Worm (Caenorhabditis elegans) whole organism, late embryonic: ENCODE results near the gene pfas-1.

Source experiments
- K02D7.2 ChIP-seq: sonication (generic microtip); optimal IDR thresholded peaks from 2 replicates; lab custom pipeline; 2017; ENCODE audit warnings: mild to moderate bottlenecking, missing genetic modification characterization, missing compliant biosample characterization
- Y22D7AL.16 ChIP-seq: sonication (generic microtip); optimal IDR thresholded peaks from 2 replicates; lab custom pipeline; 2016; ENCODE audit warnings: missing genetic modification characterization, missing compliant biosample characterization
- ahr-1 ChIP-seq: sonication (generic microtip); optimal IDR thresholded peaks from 2 replicates; lab custom pipeline; 2016; ENCODE audit warnings: missing genetic modification characterization, missing compliant biosample characterization
- ceh-18 ChIP-seq: sonication (generic microtip); optimal IDR thresholded peaks from 2 replicates; lab custom pipeline; 2016; ENCODE audit warnings: missing genetic modification characterization, missing compliant biosample characterization
- ceh-19 ChIP-seq: fragments of 200-800 bp; sonication (Bioruptor generic); optimal IDR thresholded peaks from 2 replicates; lab custom pipeline; 2018; ENCODE audit warnings: mild to moderate bottlenecking, missing genetic modification characterization, missing compliant biosample characterization
- ceh-22 ChIP-seq: sonication (generic microtip); optimal IDR thresholded peaks from 2 replicates; lab custom pipeline; 2017; ENCODE audit warnings: missing biosample characterization, missing genetic modification characterization
- ceh-24 ChIP-seq: sonication (generic microtip); optimal IDR thresholded peaks from 2 replicates; lab custom pipeline; 2016; ENCODE audit warnings: mild to moderate bottlenecking, missing genetic modification characterization, missing compliant biosample characterization
- ceh-30 ChIP-seq: fragments of 150-350 bp; optimal IDR thresholded peaks from 2 replicates; lab custom pipeline; 2014; ENCODE audit warnings: missing biosample characterization, missing genetic modification characterization
- ceh-48 ChIP-seq: sonication (generic microtip); optimal IDR thresholded peaks from 2 replicates; lab custom pipeline; 2016; ENCODE audit warnings: missing genetic modification characterization, inconsistent platforms, missing compliant biosample characterization
- ceh-9 ChIP-seq: sonication (generic microtip); optimal IDR thresholded peaks from 2 replicates; lab custom pipeline; 2016; ENCODE audit warnings: mild to moderate bottlenecking, missing genetic modification characterization, inconsistent platforms, missing compliant biosample characterization
- che-1 ChIP-seq: sonication (generic microtip); optimal IDR thresholded peaks from 2 replicates; lab custom pipeline; 2016; ENCODE audit warnings: mild to moderate bottlenecking, missing genetic modification characterization, missing compliant biosample characterization
- dmd-4 ChIP-seq: sonication (generic microtip); optimal IDR thresholded peaks from 2 replicates; lab custom pipeline; 2016; ENCODE audit warnings: borderline replicate concordance, missing genetic modification characterization, missing compliant biosample characterization
- elt-2 ChIP-seq: sonication (generic microtip); optimal IDR thresholded peaks from 2 replicates; lab custom pipeline; 2016; ENCODE audit warnings: missing genetic modification reagents, missing genetic modification characterization, missing compliant biosample characterization
- elt-4 ChIP-seq: sonication (generic microtip); optimal IDR thresholded peaks from 2 replicates; lab custom pipeline; 2016; ENCODE audit warnings: missing genetic modification characterization, missing compliant biosample characterization
- ets-4 ChIP-seq: sonication (generic microtip); optimal IDR thresholded peaks from 2 replicates; lab custom pipeline; 2016; ENCODE audit warnings: missing genetic modification characterization, missing compliant biosample characterization
- gmeb-2 ChIP-seq: sonication (generic microtip); optimal IDR thresholded peaks from 2 replicates; lab custom pipeline; 2016; ENCODE audit warnings: missing genetic modification characterization, inconsistent platforms, missing compliant biosample characterization
- hlh-15 ChIP-seq: sonication (generic microtip); optimal IDR thresholded peaks from 2 replicates; lab custom pipeline; 2016; ENCODE audit warnings: missing genetic modification characterization, missing compliant biosample characterization
- hlh-30 ChIP-seq: sonication (generic microtip); optimal IDR thresholded peaks from 2 replicates; lab custom pipeline; 2017; ENCODE audit warnings: antibody characterized with exemption, missing genetic modification characterization, missing compliant biosample characterization; ENCODE audit not compliant: insufficient read depth
- hlh-6 ChIP-seq: sonication (generic microtip); optimal IDR thresholded peaks from 2 replicates; lab custom pipeline; 2016; ENCODE audit warnings: missing genotype, missing genetic modification characterization, missing compliant biosample characterization
- hlh-8 ChIP-seq: sonication (generic microtip); optimal IDR thresholded peaks from 2 replicates; lab custom pipeline; 2016; ENCODE audit warnings: missing genotype, missing genetic modification characterization, missing compliant biosample characterization
- lim-6 ChIP-seq: sonication (generic microtip); optimal IDR thresholded peaks from 2 replicates; lab custom pipeline; 2016; ENCODE audit warnings: missing genetic modification characterization, missing compliant biosample characterization
- lin-11 ChIP-seq: fragments of 200-800 bp; sonication (Bioruptor generic); optimal IDR thresholded peaks from 2 replicates; lab custom pipeline; 2018; ENCODE audit warnings: mild to moderate bottlenecking, missing genetic modification characterization, missing compliant biosample characterization
- mec-3 ChIP-seq: sonication (generic microtip); optimal IDR thresholded peaks from 2 replicates; lab custom pipeline; 2016; ENCODE audit warnings: borderline replicate concordance, missing genetic modification characterization, missing compliant biosample characterization
- nhr-11 ChIP-seq: fragments of 150-350 bp; optimal IDR thresholded peaks from 2 replicates; lab custom pipeline; 2014; ENCODE audit warnings: missing biosample characterization, missing genetic modification characterization
- nhr-232 ChIP-seq: sonication (generic microtip); optimal IDR thresholded peaks from 2 replicates; lab custom pipeline; 2016; ENCODE audit warnings: missing genetic modification characterization, missing compliant biosample characterization
- odd-2 ChIP-seq: sonication (generic microtip); optimal IDR thresholded peaks from 2 replicates; lab custom pipeline; 2017; ENCODE audit warnings: antibody characterized with exemption, mild to moderate bottlenecking, missing genetic modification characterization, missing compliant biosample characterization
- pha-4 ChIP-seq: fragments of 150-350 bp; optimal IDR thresholded peaks from 2 replicates; lab custom pipeline; 2018; ENCODE audit warnings: missing biosample characterization, missing genetic modification reagents, missing genetic modification characterization
- pqm-1 ChIP-seq: sonication (generic microtip); optimal IDR thresholded peaks from 2 replicates; lab custom pipeline; 2016; ENCODE audit warnings: missing genetic modification characterization, missing compliant biosample characterization
- ref-2 ChIP-seq: sonication (generic microtip); optimal IDR thresholded peaks from 2 replicates; lab custom pipeline; 2016; ENCODE audit warnings: missing genetic modification characterization, missing compliant biosample characterization
- rnt-1 ChIP-seq: sonication (generic microtip); optimal IDR thresholded peaks from 2 replicates; lab custom pipeline; 2016; ENCODE audit warnings: missing genetic modification characterization, missing compliant biosample characterization
- sox-4 ChIP-seq: sonication (generic microtip); optimal IDR thresholded peaks from 2 replicates; lab custom pipeline; 2017; ENCODE audit warnings: mild to moderate bottlenecking, missing genetic modification characterization, inconsistent platforms, missing compliant biosample characterization
- tbx-2 ChIP-seq: sonication (generic microtip); optimal IDR thresholded peaks from 2 replicates; lab custom pipeline; 2016; ENCODE audit warnings: missing genetic modification characterization, missing compliant biosample characterization
- unc-3 ChIP-seq, 2 experiments: fragments of 200-800 bp in 1 of 2; sonication (Bioruptor generic) in 1 of 2; sonication (generic microtip) in 1 of 2; conservative IDR thresholded peaks in 1 of 2; optimal IDR thresholded peaks in 1 of 2; 2 replicates each; pipeline versions ENCODE4 v1.3.6 to Lab custom; 2016 to 2022; ENCODE audit warnings: missing compliant biosample characterization in 2 of 2, missing genetic modification characterization in 2 of 2, missing genetic modification reagents in 1 of 2
- unc-42 ChIP-seq: sonication (generic microtip); optimal IDR thresholded peaks from 2 replicates; lab custom pipeline; 2016; ENCODE audit warnings: missing genotype, missing genetic modification characterization, missing compliant biosample characterization
- unc-55 ChIP-seq: sonication (generic microtip); optimal IDR thresholded peaks from 2 replicates; lab custom pipeline; 2017; ENCODE audit warnings: missing biosample characterization, missing genetic modification reagents, missing genetic modification characterization
- unc-86 ChIP-seq: sonication (generic microtip); optimal IDR thresholded peaks from 2 replicates; lab custom pipeline; 2016; ENCODE audit warnings: missing genetic modification characterization, missing compliant biosample characterization
- zip-5 ChIP-seq: sonication (generic microtip); optimal IDR thresholded peaks from 2 replicates; lab custom pipeline; 2016; ENCODE audit warnings: missing genetic modification characterization, missing compliant biosample characterization

Gene pfas-1

DNA sequence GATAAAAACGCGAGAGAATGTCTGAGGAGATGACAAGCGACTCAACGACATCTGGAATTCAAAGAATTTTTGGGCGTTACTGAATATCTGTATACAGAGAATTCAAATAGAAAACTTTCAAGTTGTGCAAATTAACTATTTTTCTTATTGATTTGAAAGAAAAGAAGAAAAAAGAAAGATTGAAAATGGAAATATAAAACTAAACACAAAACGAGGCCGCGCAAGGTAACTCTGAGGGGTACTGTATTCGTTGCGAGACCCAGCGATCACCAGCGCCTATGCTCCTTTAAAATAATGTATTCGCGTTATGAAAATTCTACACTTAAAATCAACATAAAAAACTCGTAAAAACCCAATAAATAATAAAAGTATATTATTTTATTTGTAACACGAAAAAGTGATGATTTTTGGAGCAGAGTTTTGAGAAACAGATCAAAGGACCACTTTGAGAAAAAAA, 47.3 kb downstream of the pfas-1 start, which contains the start of gene asb-1:
Gene asb-1 (minus strand): TSS at position 51 of the 457 bp plus-strand sequence.
- no peak for TF ChIP-seq ceh-22 (tag; lab: Kevin White, UChicago)

DNA sequence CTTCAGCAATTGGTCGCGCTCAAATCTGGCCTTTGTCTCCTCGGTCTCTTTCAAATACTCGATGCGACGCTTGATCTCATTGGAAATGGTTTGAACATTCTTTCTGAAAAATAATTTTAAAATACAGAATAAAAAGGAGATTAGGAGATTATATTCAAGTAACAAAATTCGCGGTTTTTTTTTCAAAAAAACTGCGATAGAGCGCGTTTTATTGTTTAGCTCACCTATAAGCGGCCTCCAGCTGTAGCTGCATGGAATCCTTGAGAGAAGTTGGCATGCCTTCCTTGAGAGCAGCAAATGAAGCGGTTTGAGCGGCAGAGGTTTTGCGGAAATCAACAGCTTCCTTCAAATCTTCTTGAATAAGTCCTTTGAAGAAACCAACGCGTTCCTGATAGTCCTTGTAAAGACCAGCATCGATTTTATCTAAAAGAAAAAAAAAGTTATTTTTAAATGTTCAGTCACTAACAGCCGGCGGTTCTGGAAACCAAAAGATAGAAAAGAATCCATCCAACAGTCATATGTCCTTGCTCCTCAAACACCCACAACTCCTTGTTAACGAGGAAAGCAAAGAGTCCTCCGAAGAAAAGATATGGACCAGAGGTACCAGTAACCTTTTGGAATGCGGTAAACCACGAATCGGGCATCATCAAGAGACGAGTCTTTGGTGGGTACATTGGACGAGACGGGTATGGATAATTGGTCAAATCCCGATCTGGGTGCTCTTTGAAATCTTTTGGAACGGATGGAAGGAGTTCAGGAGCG, 48.2 kb downstream of the pfas-1 start:
- no peak for TF ChIP-seq unc-3 (GFP tag; conservative IDR thresholded peaks at IDR 0.05; lab: Robert Waterston, UW)
- no peak for TF ChIP-seq unc-3 (tag; optimal IDR thresholded peaks at IDR 0.05; lab: Kevin White, UChicago)
- TF ChIP-seq elt-2 (tag; lab: Kevin White, UChicago) = no peak
- no peak for TF ChIP-seq mec-3 (tag; lab: Kevin White, UChicago)
- no peak for TF ChIP-seq dmd-4 (tag; lab: Kevin White, UChicago)
- TF ChIP-seq nhr-232 (tag; lab: Kevin White, UChicago) = no peak
- no peak for TF ChIP-seq gmeb-2 (tag; lab: Kevin White, UChicago)
- TF ChIP-seq hlh-6 (tag; lab: Kevin White, UChicago) = no peak
- no peak for TF ChIP-seq unc-42 (tag; lab: Kevin White, UChicago)
- TF ChIP-seq nhr-11 (tag; lab: Kevin White, UChicago) = no peak
- TF ChIP-seq ets-4 (tag; lab: Kevin White, UChicago) = no peak
- TF ChIP-seq hlh-15 (tag; lab: Kevin White, UChicago) = no peak
- TF ChIP-seq zip-5 (tag; lab: Kevin White, UChicago) = no peak
- TF ChIP-seq ceh-9 = no peak
- no peak for TF ChIP-seq K02D7.2 (tag; lab: Kevin White, UChicago)
- TF ChIP-seq hlh-8 (tag; lab: Kevin White, UChicago) = no peak

DNA sequence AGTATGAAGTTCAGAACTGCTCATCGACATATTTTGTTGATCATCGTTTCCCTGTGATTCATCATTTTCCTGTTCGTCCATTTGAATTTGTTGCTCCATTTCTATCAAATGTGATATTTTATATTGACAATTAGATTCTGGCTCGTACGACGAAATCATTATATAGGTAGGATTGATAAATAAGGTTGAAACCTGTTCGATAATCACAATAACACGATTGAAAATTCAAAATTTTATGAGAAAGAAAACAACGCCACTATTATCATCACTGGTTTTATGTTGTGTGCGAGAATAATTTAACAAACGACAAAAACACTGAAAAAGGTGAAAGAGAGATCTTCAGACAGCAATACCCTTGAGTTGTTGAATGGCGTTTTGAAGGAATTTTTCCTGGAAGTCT, 48.8 kb downstream of the pfas-1 start, which contains the start of gene apc-11:
Gene apc-11 (minus strand): TSS at position 101 of the 400 bp plus-strand sequence.
- TF ChIP-seq tbx-2 (tag; lab: Kevin White, UChicago) = no peak
- TF ChIP-seq hlh-6 (tag; lab: Kevin White, UChicago) = no peak
- TF ChIP-seq Y22D7AL.16 (tag; lab: Kevin White, UChicago) = no peak
- TF ChIP-seq pqm-1 (tag; lab: Kevin White, UChicago) = no peak
- TF ChIP-seq unc-55 = no peak
- TF ChIP-seq elt-2 (tag; lab: Kevin White, UChicago) = no peak
- no peak for TF ChIP-seq ceh-48 (tag; lab: Kevin White, UChicago)
- no peak for TF ChIP-seq sox-4 (tag; lab: Kevin White, UChicago)
- no peak for TF ChIP-seq unc-86 (tag; lab: Kevin White, UChicago)
- no peak for TF ChIP-seq rnt-1 (tag; lab: Kevin White, UChicago)
- TF ChIP-seq ceh-24 = no peak
- TF ChIP-seq ceh-18 (tag; lab: Kevin White, UChicago) = no peak
- no peak for TF ChIP-seq lin-11

DNA sequence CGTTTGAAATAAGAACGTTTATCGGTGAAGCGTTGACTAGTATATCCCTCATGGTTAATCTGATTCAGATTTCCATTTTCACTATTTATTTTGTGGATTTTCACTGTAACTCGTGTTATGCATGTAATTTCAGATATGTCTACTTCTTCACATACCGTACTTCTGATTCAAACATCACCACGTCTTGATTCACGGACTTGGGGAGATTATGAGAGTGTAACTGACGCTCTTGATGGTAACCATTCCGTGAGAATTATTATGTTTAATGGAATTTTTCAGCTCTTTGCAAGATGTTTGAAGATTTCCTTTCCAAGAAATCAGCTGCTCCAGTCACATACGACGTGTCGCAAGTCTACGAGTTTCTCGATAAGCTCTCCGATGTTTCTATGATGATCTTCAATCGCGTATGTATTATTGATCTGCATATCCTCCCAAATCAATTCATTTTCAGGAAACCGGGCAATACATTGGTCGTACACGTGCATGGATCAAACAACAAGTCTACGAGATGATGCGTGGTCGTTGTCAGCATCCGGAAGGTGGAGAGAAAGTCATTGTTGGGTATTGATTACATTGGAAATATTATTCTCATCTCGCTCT, 49.9 kb downstream of the pfas-1 start, which contains the start of gene erh-2:
Gene erh-2 (plus strand): TSS at position 134 of the 600 bp plus-strand sequence.
- no peak for TF ChIP-seq hlh-8 (tag; lab: Kevin White, UChicago)
- TF ChIP-seq ets-4 (tag; lab: Kevin White, UChicago) = no peak
- no peak for TF ChIP-seq pqm-1 (tag; lab: Kevin White, UChicago)
- TF ChIP-seq ahr-1 (tag; lab: Kevin White, UChicago) = no peak
- no peak for TF ChIP-seq ceh-19 (GFP tag; lab: Kevin White, UChicago)
- TF ChIP-seq ceh-18 (tag; lab: Kevin White, UChicago) = no peak
- no peak for TF ChIP-seq odd-2
- no peak for TF ChIP-seq dmd-4 (tag; lab: Kevin White, UChicago)
- no peak for TF ChIP-seq pha-4
- no peak for TF ChIP-seq elt-4 (tag; lab: Kevin White, UChicago)
- no peak for TF ChIP-seq che-1
- TF ChIP-seq unc-42 (tag; lab: Kevin White, UChicago) = no peak
- TF ChIP-seq hlh-30 (tag; lab: Kevin White, UChicago) = no peak
- no peak for TF ChIP-seq K02D7.2 (tag; lab: Kevin White, UChicago)
- TF ChIP-seq ceh-30 (tag; lab: Kevin White, UChicago) = no peak
- no peak for TF ChIP-seq lim-6 (tag; lab: Kevin White, UChicago)
- no peak for TF ChIP-seq ref-2
